Worm (Caenorhabditis elegans) whole organism, L4 larva: ENCODE data around the gene B0334.4.

Source experiments
- F37D6.2 ChIP-seq: sonication (generic microtip); optimal IDR thresholded peaks from 2 replicates; lab custom pipeline; 2016; ENCODE audit warnings: mild to moderate bottlenecking, missing genetic modification characterization, missing compliant biosample characterization
- F49E8.2 ChIP-seq: sonication (generic microtip); optimal IDR thresholded peaks from 2 replicates; lab custom pipeline; 2016; ENCODE audit warnings: missing compliant biosample characterization, mild to moderate bottlenecking, missing genetic modification characterization, borderline replicate concordance
- T26A8.4 ChIP-seq: fragments of 200-800 bp; sonication (Bioruptor generic); IDR thresholded peaks from 2 replicates; pipeline ENCODE4 v1.3.6; 2022; ENCODE audit warnings: missing genetic modification characterization, missing compliant biosample characterization
- Y75B8A.6 ChIP-seq: fragments of 200-800 bp; sonication (Bioruptor generic); IDR thresholded peaks from 2 replicates; pipeline ENCODE4 v1.3.6; 2022; ENCODE audit warnings: missing genetic modification reagents, missing genetic modification characterization, missing compliant biosample characterization
- ZK546.5 ChIP-seq, 2 experiments: sonication (generic microtip); optimal IDR thresholded peaks; 2 replicates each; lab custom pipeline; 2017; ENCODE audit warnings: missing biosample characterization in 2 of 2, missing genetic modification characterization in 2 of 2
- aha-1 ChIP-seq: fragments of 150-350 bp; peaks from one replicate; lab custom pipeline; 2014; ENCODE audit warnings: missing biosample characterization, missing genetic modification characterization
- aly-2 ChIP-seq: sonication (generic microtip); optimal IDR thresholded peaks from 2 replicates; lab custom pipeline; 2018; ENCODE audit warnings: missing biosample characterization, missing genetic modification characterization
- ama-1 ChIP-seq: fragments of 150-350 bp; optimal IDR thresholded peaks from 2 replicates; lab custom pipeline; 2014; ENCODE audit warnings: inconsistent platforms, mixed read lengths
- attf-4 ChIP-seq: sonication (generic microtip); optimal IDR thresholded peaks from 3 replicates; lab custom pipeline; 2017; ENCODE audit warnings: missing biosample characterization, missing genetic modification characterization
- ceh-28 ChIP-seq: fragments of 150-350 bp; optimal IDR thresholded peaks from 2 replicates; lab custom pipeline; 2014; ENCODE audit warnings: missing biosample characterization, missing genetic modification reagents, missing genetic modification characterization
- ceh-32 ChIP-seq: sonication (generic microtip); optimal IDR thresholded peaks from 2 replicates; lab custom pipeline; 2016; ENCODE audit warnings: mild to moderate bottlenecking, missing genetic modification characterization, missing compliant biosample characterization; ENCODE audit not compliant: poor library complexity
- ceh-82 ChIP-seq: sonication (generic microtip); optimal IDR thresholded peaks from 2 replicates; lab custom pipeline; 2017; ENCODE audit warnings: missing biosample characterization, missing genetic modification characterization
- ces-1 ChIP-seq: fragments of 150-350 bp; sonication (generic microtip); optimal IDR thresholded peaks from 4 replicates; lab custom pipeline; 2014; ENCODE audit warnings: missing biosample characterization, missing genetic modification reagents, missing genetic modification characterization
- cey-2 ChIP-seq: sonication (generic microtip); optimal IDR thresholded peaks from 3 replicates; lab custom pipeline; 2017; ENCODE audit warnings: missing genetic modification characterization, mild to moderate bottlenecking, missing compliant biosample characterization, antibody characterized with exemption, borderline replicate concordance; ENCODE audit not compliant: insufficient read depth
- daf-12 ChIP-seq: fragments of 150-350 bp; optimal IDR thresholded peaks from 2 replicates; lab custom pipeline; 2014; ENCODE audit warnings: missing biosample characterization, missing genetic modification reagents, missing genetic modification characterization
- dpl-1 ChIP-seq: fragments of 150-350 bp; optimal IDR thresholded peaks from 2 replicates; lab custom pipeline; 2014; ENCODE audit warnings: missing biosample characterization, missing genetic modification reagents, missing genetic modification characterization
- duxl-1 ChIP-seq: sonication (generic microtip); optimal IDR thresholded peaks from 2 replicates; lab custom pipeline; 2016; ENCODE audit warnings: mild to moderate bottlenecking, missing genetic modification characterization, moderate library complexity, missing compliant biosample characterization; ENCODE audit not compliant: poor library complexity
- egl-27 ChIP-seq: sonication (generic microtip); optimal IDR thresholded peaks from 3 replicates; lab custom pipeline; 2017; ENCODE audit warnings: missing biosample characterization, missing genetic modification reagents, missing genetic modification characterization
- gei-8 ChIP-seq: fragments of 200-800 bp; sonication (Bioruptor generic); optimal IDR thresholded peaks from 2 replicates; lab custom pipeline; 2018; ENCODE audit warnings: mild to moderate bottlenecking, missing genetic modification characterization, missing compliant biosample characterization
- hif-1 ChIP-seq, 2 experiments: sonication (generic microtip); optimal IDR thresholded peaks; 2 replicates each; lab custom pipeline; 2016 to 2017; ENCODE audit warnings: missing compliant biosample characterization in 2 of 2, missing genetic modification characterization in 2 of 2, missing genetic modification reagents in 2 of 2, missing genotype in 2 of 2, mild to moderate bottlenecking in 1 of 2
- hlh-30 ChIP-seq: sonication (generic microtip); optimal IDR thresholded peaks from 2 replicates; lab custom pipeline; 2017; ENCODE audit warnings: antibody characterized with exemption, mild to moderate bottlenecking, missing genetic modification characterization, missing compliant biosample characterization; ENCODE audit not compliant: insufficient read depth
- lin-29 ChIP-seq: fragments of 200-800 bp; sonication (Bioruptor generic); IDR thresholded peaks from 2 replicates; pipeline ENCODE4 v1.3.6; 2022; ENCODE audit warnings: missing genetic modification reagents, missing genetic modification characterization, missing compliant biosample characterization
- lin-39 ChIP-seq: fragments of 150-350 bp; optimal IDR thresholded peaks from 2 replicates; lab custom pipeline; 2014; ENCODE audit warnings: missing biosample characterization, missing genetic modification reagents, missing genetic modification characterization
- madf-5 ChIP-seq, 2 experiments: fragments of 200-800 bp; sonication (Bioruptor generic); IDR thresholded peaks; 2 replicates each; pipeline ENCODE4 v1.3.6; 2022; ENCODE audit warnings: missing compliant biosample characterization in 2 of 2, missing genetic modification characterization in 2 of 2
- madf-9 ChIP-seq: fragments of 200-800 bp; sonication (Bioruptor generic); conservative IDR thresholded peaks from 2 replicates; pipeline ENCODE4 v1.3.6; 2022; ENCODE audit warnings: missing genetic modification reagents, missing genetic modification characterization, missing compliant biosample characterization
- mes-2 ChIP-seq: sonication (generic microtip); optimal IDR thresholded peaks from 2 replicates; lab custom pipeline; 2016; ENCODE audit warnings: missing genotype, mild to moderate bottlenecking, missing genetic modification characterization, missing compliant biosample characterization; ENCODE audit not compliant: poor library complexity, severe bottlenecking
- nhr-102 ChIP-seq: sonication (generic microtip); optimal IDR thresholded peaks from 2 replicates; lab custom pipeline; 2016; ENCODE audit warnings: mild to moderate bottlenecking, missing genetic modification characterization, moderate library complexity, missing compliant biosample characterization
- nhr-11 ChIP-seq: fragments of 150-350 bp; optimal IDR thresholded peaks from 2 replicates; lab custom pipeline; 2014; ENCODE audit warnings: missing biosample characterization, missing genetic modification characterization
- nhr-237 ChIP-seq: sonication (generic microtip); optimal IDR thresholded peaks from 2 replicates; lab custom pipeline; 2017; ENCODE audit warnings: missing biosample characterization, missing genetic modification characterization
- nhr-25 ChIP-seq: sonication (generic microtip); optimal IDR thresholded peaks from 2 replicates; lab custom pipeline; 2017; ENCODE audit warnings: missing genetic modification characterization, mild to moderate bottlenecking, missing compliant biosample characterization, antibody characterized with exemption, moderate library complexity, borderline replicate concordance; ENCODE audit not compliant: insufficient read depth
- nhr-41 ChIP-seq: fragments of 200-800 bp; sonication (Bioruptor generic); IDR thresholded peaks from 2 replicates; pipeline ENCODE4 v1.3.6; 2022; ENCODE audit warnings: missing genetic modification reagents, missing genetic modification characterization, missing compliant biosample characterization
- pha-4 ChIP-seq, 2 experiments: fragments of 150-350 bp in 1 of 2; fragments of 200-800 bp in 1 of 2; sonication (Bioruptor generic) in 1 of 2; IDR thresholded peaks in 1 of 2; optimal IDR thresholded peaks in 1 of 2; 2 replicates each; pipeline versions ENCODE4 v1.3.6 to Lab custom; 2014 to 2022; ENCODE audit warnings: missing genetic modification characterization in 2 of 2, missing genetic modification reagents in 2 of 2, missing biosample characterization in 1 of 2, missing compliant biosample characterization in 1 of 2
- pqm-1 ChIP-seq: sonication (generic microtip); optimal IDR thresholded peaks from 2 replicates; lab custom pipeline; 2017; ENCODE audit warnings: missing biosample characterization, missing genetic modification characterization
- rbr-2 ChIP-seq: sonication (generic microtip); optimal IDR thresholded peaks from 2 replicates; lab custom pipeline; 2016; ENCODE audit warnings: missing genotype, missing genetic modification characterization, missing compliant biosample characterization
- sdz-12 ChIP-seq: fragments of 200-800 bp; sonication (Bioruptor generic); optimal IDR thresholded peaks from 2 replicates; lab custom pipeline; 2018; ENCODE audit warnings: mild to moderate bottlenecking, missing genetic modification characterization, missing compliant biosample characterization
- set-16 ChIP-seq: fragments of 200-800 bp; sonication (Bioruptor generic); IDR thresholded peaks from 2 replicates; pipeline ENCODE4 v1.3.6; 2022; ENCODE audit warnings: missing genetic modification reagents, missing genetic modification characterization, missing compliant biosample characterization
- snpc-1.2 ChIP-seq: fragments of 200-800 bp; sonication (Bioruptor generic); IDR thresholded peaks from 2 replicates; pipeline ENCODE4 v1.3.6; 2022; ENCODE audit warnings: missing genetic modification reagents, missing genetic modification characterization, missing compliant biosample characterization
- snpc-4 ChIP-seq: fragments of 150-350 bp; optimal IDR thresholded peaks from 2 replicates; lab custom pipeline; 2014; ENCODE audit warnings: missing biosample characterization, missing genetic modification characterization
- spr-1 ChIP-seq: sonication (generic microtip); optimal IDR thresholded peaks from 2 replicates; lab custom pipeline; 2016; ENCODE audit warnings: mild to moderate bottlenecking, missing genetic modification characterization, missing compliant biosample characterization
- spr-3 ChIP-seq: fragments of 200-800 bp; sonication (Bioruptor generic); optimal IDR thresholded peaks from 2 replicates; lab custom pipeline; 2018; ENCODE audit warnings: mild to moderate bottlenecking, missing genetic modification characterization, missing compliant biosample characterization
- tra-1 ChIP-seq: fragments of 200-800 bp; sonication (Bioruptor generic); IDR thresholded peaks from 2 replicates; pipeline ENCODE4 v1.3.6; 2022; ENCODE audit warnings: missing genetic modification reagents, missing genetic modification characterization, missing compliant biosample characterization
- vab-7 ChIP-seq: fragments of 200-800 bp; sonication (Bioruptor generic); IDR thresholded peaks from 2 replicates; pipeline ENCODE4 v1.3.6; 2022; ENCODE audit warnings: missing genetic modification reagents, missing genetic modification characterization, missing compliant biosample characterization
- zfp-3 ChIP-seq: fragments of 200-800 bp; sonication (Bioruptor generic); conservative IDR thresholded peaks from 2 replicates; pipeline ENCODE4 v1.3.6; 2022; ENCODE audit warnings: missing genetic modification reagents, missing genetic modification characterization, missing compliant biosample characterization
- zip-11 ChIP-seq: fragments of 200-800 bp; sonication (Bioruptor generic); IDR thresholded peaks from 2 replicates; pipeline ENCODE4 v1.3.6; 2022; ENCODE audit warnings: missing genetic modification characterization, missing compliant biosample characterization
- ztf-7 ChIP-seq: fragments of 150-350 bp; optimal IDR thresholded peaks from 2 replicates; lab custom pipeline; 2014; ENCODE audit warnings: missing biosample characterization, missing genetic modification characterization

Gene B0334.4

DNA sequence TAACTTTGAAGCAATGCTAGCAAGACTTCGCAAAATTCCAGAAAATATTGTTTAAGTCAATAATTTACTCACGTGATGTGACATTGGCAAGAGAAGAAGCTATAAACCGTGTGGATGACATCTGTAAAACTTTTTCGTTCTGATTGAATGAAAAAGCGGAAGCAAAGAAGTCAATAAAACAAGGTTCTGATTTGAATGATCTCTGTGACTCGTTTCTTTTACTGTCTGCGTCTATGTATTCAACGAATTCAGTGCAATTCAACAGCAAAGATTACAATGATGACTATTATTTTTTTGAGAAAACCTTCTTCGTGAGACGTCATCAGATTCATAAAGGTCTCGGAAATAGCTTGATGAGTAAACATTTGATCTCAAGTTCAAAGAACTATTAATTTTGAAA lies 2.6 kb upstream of the B0334.4 start, which contains the start of gene hacl-1 (continued):
- TF ChIP-seq madf-5 (GFP tag; IDR thresholded peaks at IDR 0.05; lab: Robert Waterston, UW) (no peak), pqm-1 (tag; lab: Kevin White, UChicago) (no peak), egl-27 (tag; lab: Kevin White, UChicago) (no peak), rbr-2 (tag; lab: Kevin White, UChicago) (no peak), F49E8.2 (tag; lab: Kevin White, UChicago) (no peak), tra-1 (GFP tag; lab: Robert Waterston, UW) (no peak), gei-8 (GFP tag; lab: Kevin White, UChicago) (no peak), nhr-102 (tag; lab: Kevin White, UChicago) (peak; percentile 28), vab-7 (GFP tag; lab: Robert Waterston, UW) (no peak), set-16 (GFP tag; lab: Robert Waterston, UW) (no peak), spr-1 (tag; lab: Kevin White, UChicago) (no peak), daf-12 (tag; lab: Kevin White, UChicago) (no peak), Y75B8A.6 (GFP tag; lab: Robert Waterston, UW) (no peak), sdz-12 (GFP tag; lab: Kevin White, UChicago) (no peak), ama-1 (lab: Kevin White, UChicago) (no peak), spr-3 (no peak), ceh-28 (tag; lab: Kevin White, UChicago) (no peak), pha-4 (GFP tag; IDR thresholded peaks at IDR 0.05; lab: Robert Waterston, UW) (no peak), pha-4 (tag; optimal IDR thresholded peaks at IDR 0.05; lab: Kevin White, UChicago) (no peak), attf-4 (tag; lab: Kevin White, UChicago) (no peak), ztf-7 (tag; lab: Kevin White, UChicago) (no peak), snpc-4 (no peak), hlh-30 (tag; lab: Kevin White, UChicago) (peak; percentile 43), lin-29 (GFP tag; lab: Robert Waterston, UW) (no peak), zfp-3 (GFP tag; lab: Robert Waterston, UW) (no peak), aly-2 (tag; lab: Kevin White, UChicago) (no peak), ceh-82 (no peak), duxl-1 (tag; lab: Kevin White, UChicago) (no peak), ceh-32 (no peak), ZK546.5 (tag; optimal IDR thresholded peaks at IDR 0.05; lab: Kevin White, UChicago) (no peak), zip-11 (GFP tag; lab: Robert Waterston, UW) (no peak), cey-2 (tag; lab: Kevin White, UChicago) (no peak), nhr-25 (tag; lab: Kevin White, UChicago) (peak; percentile 1), lin-39 (tag; lab: Kevin White, UChicago) (no peak), dpl-1 (GFP tag; lab: Kevin White, UChicago) (no peak), aha-1 (peak; percentile 59), madf-9 (GFP tag; lab: Robert Waterston, UW) (no peak), F37D6.2 (tag; lab: Kevin White, UChicago) (no peak), T26A8.4 (GFP tag; lab: Robert Waterston, UW) (no peak), nhr-11 (tag; lab: Kevin White, UChicago) (no peak), nhr-41 (GFP tag; lab: Robert Waterston, UW) (no peak), hif-1 (tag; optimal IDR thresholded peaks at IDR 0.05; lab: Kevin White, UChicago) (no peak), nhr-237 (tag; lab: Kevin White, UChicago) (no peak), mes-2 (tag; lab: Kevin White, UChicago) (peak; percentile 34), ces-1 (GFP tag; lab: Kevin White, UChicago) (no peak), snpc-1.2 (no peak)
